Fruit fly (Drosophila melanogaster) whole organism, embryonic: ENCODE results near the gene CG13949.

Source experiments
- Asciz ChIP-seq: fragments of 200-800 bp; sonication (Bioruptor generic); optimal IDR thresholded peaks from 2 replicates; lab custom pipeline; 2017; ENCODE audit warnings: missing biosample characterization, mild to moderate bottlenecking, missing genetic modification characterization, missing genetic modification reagents
- B-H1 ChIP-seq: fragments of 200-800 bp; sonication (Bioruptor generic); IDR thresholded peaks from 3 replicates; pipeline ENCODE4 v1.3.6; 2022; ENCODE audit warnings: missing biosample characterization, missing genetic modification characterization
- Bgb ChIP-seq: fragments of 200-800 bp; sonication (Bioruptor generic); IDR thresholded peaks from 2 replicates; pipeline ENCODE4 v1.3.6; 2022; ENCODE audit warnings: missing biosample characterization, missing genetic modification characterization; ENCODE audit not compliant: partially characterized antibody
- CG10959 ChIP-seq: fragments of 200-800 bp; sonication (Bioruptor generic); IDR thresholded peaks from 2 replicates; pipeline ENCODE4 v1.3.6; 2022; ENCODE audit warnings: missing biosample characterization, missing genetic modification characterization
- CG11247 ChIP-seq: fragments of 200-800 bp; sonication (Bioruptor generic); IDR thresholded peaks from 2 replicates; pipeline ENCODE4 v1.3.6; 2022; ENCODE audit warnings: missing biosample characterization, missing genetic modification characterization
- CG14860 ChIP-seq: fragments of 200-800 bp; sonication (Bioruptor generic); IDR thresholded peaks from 3 replicates; pipeline ENCODE4 v1.3.6; 2022; ENCODE audit warnings: missing biosample characterization, missing genetic modification characterization; ENCODE audit not compliant: partially characterized antibody
- CG15514 ChIP-seq: fragments of 200-800 bp; sonication (Bioruptor generic); optimal IDR thresholded peaks from 3 replicates; lab custom pipeline; 2017; ENCODE audit warnings: missing biosample characterization, missing genetic modification characterization, mild to moderate bottlenecking, moderate library complexity, missing genetic modification reagents
- CG16813 ChIP-seq: fragments of 200-800 bp; sonication (Bioruptor generic); IDR thresholded peaks from 3 replicates; pipeline ENCODE4 v1.3.6; 2022; ENCODE audit warnings: missing biosample characterization, missing genetic modification characterization; ENCODE audit not compliant: partially characterized antibody
- CG17186 ChIP-seq: fragments of 200-800 bp; sonication (Bioruptor generic); optimal IDR thresholded peaks from 3 replicates; lab custom pipeline; 2017; ENCODE audit warnings: missing biosample characterization, missing genetic modification reagents, missing genetic modification characterization
- CG18764 ChIP-seq: fragments of 200-800 bp; sonication (Bioruptor generic); optimal IDR thresholded peaks from 3 replicates; lab custom pipeline; 2016; ENCODE audit warnings: missing biosample characterization, missing genetic modification characterization
- CG2678 ChIP-seq: fragments of 200-800 bp; sonication (Bioruptor generic); optimal IDR thresholded peaks from 3 replicates; lab custom pipeline; 2019; ENCODE audit warnings: missing biosample characterization, mild to moderate bottlenecking, missing genetic modification characterization, moderate library complexity
- CG2875 ChIP-seq: fragments of 200-800 bp; sonication (Bioruptor generic); optimal IDR thresholded peaks from 2 replicates; lab custom pipeline; 2017; ENCODE audit warnings: missing biosample characterization, mild to moderate bottlenecking, missing genetic modification characterization, missing genetic modification reagents
- CG30403 ChIP-seq: fragments of 200-800 bp; sonication (Bioruptor generic); optimal IDR thresholded peaks from 3 replicates; lab custom pipeline; 2016; ENCODE audit warnings: missing biosample characterization, missing genetic modification characterization
- CG32532 ChIP-seq: fragments of 200-800 bp; sonication (Bioruptor generic); IDR thresholded peaks from 2 replicates; pipeline ENCODE4 v1.3.6; 2022; ENCODE audit warnings: missing biosample characterization, missing genetic modification characterization
- CG3281 ChIP-seq: fragments of 200-800 bp; sonication (Bioruptor generic); optimal IDR thresholded peaks from 3 replicates; lab custom pipeline; 2017; ENCODE audit warnings: missing biosample characterization, mild to moderate bottlenecking, missing genetic modification characterization
- CG3847 ChIP-seq: fragments of 200-800 bp; sonication (Bioruptor generic); IDR thresholded peaks from 2 replicates; pipeline ENCODE4 v1.3.6; 2022; ENCODE audit warnings: missing biosample characterization, missing genetic modification characterization
- CG4707 ChIP-seq: fragments of 200-800 bp; sonication (Bioruptor generic); optimal IDR thresholded peaks from 2 replicates; lab custom pipeline; 2018; ENCODE audit warnings: missing biosample characterization, mild to moderate bottlenecking, missing genetic modification characterization, moderate library complexity
- CG4854 ChIP-seq: fragments of 200-800 bp; sonication (Bioruptor generic); optimal IDR thresholded peaks from 2 replicates; lab custom pipeline; 2016; ENCODE audit warnings: missing biosample characterization, missing genetic modification characterization, inconsistent platforms
- CG6683 ChIP-seq: fragments of 200-800 bp; sonication (Bioruptor generic); optimal IDR thresholded peaks from 2 replicates; lab custom pipeline; 2017; ENCODE audit warnings: missing biosample characterization, mild to moderate bottlenecking, missing genetic modification characterization, missing genetic modification reagents
- CG7928 ChIP-seq: fragments of 200-800 bp; sonication (Bioruptor generic); optimal IDR thresholded peaks from 2 replicates; lab custom pipeline; 2017; ENCODE audit warnings: missing biosample characterization, mild to moderate bottlenecking, missing genetic modification characterization
- CG8281 ChIP-seq: fragments of 200-800 bp; sonication (Bioruptor generic); optimal IDR thresholded peaks from 2 replicates; lab custom pipeline; 2018; ENCODE audit warnings: missing biosample characterization, mild to moderate bottlenecking, missing genetic modification characterization, moderate library complexity
- CG9437 ChIP-seq: fragments of 200-800 bp; sonication (Bioruptor generic); optimal IDR thresholded peaks from 2 replicates; lab custom pipeline; 2018; ENCODE audit warnings: missing biosample characterization, mild to moderate bottlenecking, missing genetic modification characterization
- CHES-1-like ChIP-seq: fragments of 200-800 bp; sonication (Bioruptor generic); optimal IDR thresholded peaks from 2 replicates; lab custom pipeline; 2016; ENCODE audit warnings: missing biosample characterization, missing genetic modification characterization
- D19B ChIP-seq: fragments of 200-800 bp; sonication (Bioruptor generic); optimal IDR thresholded peaks from 2 replicates; lab custom pipeline; 2017; ENCODE audit warnings: missing biosample characterization, mild to moderate bottlenecking, missing genetic modification characterization
- HLH4C ChIP-seq: fragments of 200-800 bp; sonication (Bioruptor generic); IDR thresholded peaks from 3 replicates; pipeline ENCODE4 v1.3.6; 2022; ENCODE audit warnings: missing biosample characterization, missing genetic modification characterization; ENCODE audit not compliant: partially characterized antibody
- Lhr ChIP-seq: fragments of 200-800 bp; sonication (Bioruptor generic); optimal IDR thresholded peaks from 3 replicates; lab custom pipeline; 2017; ENCODE audit warnings: mild to moderate bottlenecking, missing biosample characterization, missing genetic modification reagents, missing genetic modification characterization
- Mes4 ChIP-seq: fragments of 200-800 bp; sonication (Bioruptor generic); optimal IDR thresholded peaks from 2 replicates; lab custom pipeline; 2016; ENCODE audit warnings: missing biosample characterization, missing genetic modification characterization
- Nf-YC ChIP-seq: fragments of 200-800 bp; optimal IDR thresholded peaks from 3 replicates; lab custom pipeline; 2019; ENCODE audit warnings: missing biosample characterization, mild to moderate bottlenecking, missing genetic modification characterization, moderate library complexity
- abd-A ChIP-seq: fragments of 200-800 bp; sonication (Bioruptor generic); optimal IDR thresholded peaks from 3 replicates; lab custom pipeline; 2019; ENCODE audit warnings: missing biosample characterization, mild to moderate bottlenecking, missing genetic modification characterization, moderate library complexity
- bcd ChIP-seq: fragments of 200-800 bp; sonication (Bioruptor generic); optimal IDR thresholded peaks from 2 replicates; lab custom pipeline; 2017; ENCODE audit warnings: missing biosample characterization, mild to moderate bottlenecking, missing genetic modification characterization
- cato ChIP-seq: fragments of 200-800 bp; sonication (Bioruptor generic); optimal IDR thresholded peaks from 2 replicates; lab custom pipeline; 2016; ENCODE audit warnings: missing biosample characterization, missing genetic modification characterization, borderline replicate concordance
- chinmo ChIP-seq: fragments of 200-800 bp; sonication (Bioruptor generic); IDR thresholded peaks from 4 replicates; pipeline ENCODE4 v1.3.6; 2022; ENCODE audit warnings: missing biosample characterization, missing genetic modification characterization; ENCODE audit not compliant: partially characterized antibody
- disco-r ChIP-seq: fragments of 200-800 bp; sonication (Bioruptor generic); optimal IDR thresholded peaks from 2 replicates; lab custom pipeline; 2016; ENCODE audit warnings: missing biosample characterization, missing genetic modification characterization
- gem ChIP-seq: fragments of 200-800 bp; sonication (Bioruptor generic); optimal IDR thresholded peaks from 2 replicates; lab custom pipeline; 2019; ENCODE audit warnings: missing biosample characterization, mild to moderate bottlenecking, missing genetic modification characterization, moderate library complexity
- grau ChIP-seq: fragments of 200-800 bp; optimal IDR thresholded peaks from 3 replicates; lab custom pipeline; 2019; ENCODE audit warnings: missing biosample characterization, mild to moderate bottlenecking, missing genetic modification characterization, moderate library complexity
- grn ChIP-seq: fragments of 200-800 bp; sonication (Bioruptor generic); optimal IDR thresholded peaks from 3 replicates; lab custom pipeline; 2017; ENCODE audit warnings: missing biosample characterization, missing genetic modification characterization
- hkb ChIP-seq, 2 experiments: fragments of 200-800 bp in 1 of 2; fragments of >200 bp in 1 of 2; sonication (Bioruptor generic) in 1 of 2; IDR thresholded peaks in 1 of 2; optimal IDR thresholded peaks in 1 of 2; 2 replicates each; pipeline versions ENCODE4 v1.3.6 to Lab custom; 2017 to 2022; ENCODE audit warnings: missing biosample characterization in 1 of 2, missing genetic modification characterization in 1 of 2
- hth ChIP-seq: fragments of >200 bp; optimal IDR thresholded peaks from 2 replicates; lab custom pipeline; 2017; ENCODE audit warnings: inconsistent platforms
- mld ChIP-seq: fragments of 200-800 bp; sonication (Bioruptor generic); IDR thresholded peaks from 3 replicates; pipeline ENCODE4 v1.3.6; 2022; ENCODE audit warnings: missing biosample characterization, missing genetic modification characterization; ENCODE audit not compliant: partially characterized antibody
- otp ChIP-seq: fragments of 200-800 bp; sonication (Bioruptor generic); IDR thresholded peaks from 3 replicates; pipeline ENCODE4, ENCODE4 v1.3.6; 2022; ENCODE audit warnings: missing biosample characterization, missing genetic modification characterization
- p53 ChIP-seq: fragments of 200-800 bp; sonication (Bioruptor generic); optimal IDR thresholded peaks from 2 replicates; lab custom pipeline; 2016; ENCODE audit warnings: missing biosample characterization, missing genetic modification characterization
- slou ChIP-seq: fragments of 200-800 bp; sonication (Bioruptor generic); optimal IDR thresholded peaks from 3 replicates; lab custom pipeline; 2016; ENCODE audit warnings: missing biosample characterization, missing genetic modification characterization
- so ChIP-seq: fragments of 200-800 bp; sonication (Bioruptor generic); IDR thresholded peaks from 3 replicates; pipeline ENCODE4 v1.3.6; 2022; ENCODE audit warnings: missing biosample characterization, missing genetic modification characterization
- ssp ChIP-seq: fragments of 200-800 bp; sonication (Bioruptor generic); IDR thresholded peaks from 2 replicates; pipeline ENCODE4 v1.3.6; 2022; ENCODE audit warnings: missing biosample characterization, missing genetic modification characterization
- trem ChIP-seq: fragments of 200-800 bp; optimal IDR thresholded peaks from 3 replicates; lab custom pipeline; 2019; ENCODE audit warnings: missing biosample characterization, mild to moderate bottlenecking, missing genetic modification characterization, moderate library complexity
- unpg ChIP-seq: fragments of 200-800 bp; sonication (Bioruptor generic); optimal IDR thresholded peaks from 3 replicates; lab custom pipeline; 2018; ENCODE audit warnings: missing biosample characterization, mild to moderate bottlenecking, missing genetic modification characterization, moderate library complexity
- vvl ChIP-seq: fragments of 200-800 bp; sonication (Bioruptor generic); IDR thresholded peaks from 2 replicates; pipeline ENCODE4 v1.3.6; 2022; ENCODE audit warnings: missing biosample characterization, missing genetic modification characterization
- wek ChIP-seq: fragments of 200-800 bp; sonication (Bioruptor generic); optimal IDR thresholded peaks from 3 replicates; lab custom pipeline; 2018; ENCODE audit warnings: missing biosample characterization, mild to moderate bottlenecking, missing genetic modification characterization, moderate library complexity
- wor ChIP-seq: fragments of 200-800 bp; sonication (Bioruptor generic); IDR thresholded peaks from 2 replicates; pipeline ENCODE4 v1.3.6; 2022; ENCODE audit warnings: missing biosample characterization, missing genetic modification characterization

Gene CG13949

DNA sequence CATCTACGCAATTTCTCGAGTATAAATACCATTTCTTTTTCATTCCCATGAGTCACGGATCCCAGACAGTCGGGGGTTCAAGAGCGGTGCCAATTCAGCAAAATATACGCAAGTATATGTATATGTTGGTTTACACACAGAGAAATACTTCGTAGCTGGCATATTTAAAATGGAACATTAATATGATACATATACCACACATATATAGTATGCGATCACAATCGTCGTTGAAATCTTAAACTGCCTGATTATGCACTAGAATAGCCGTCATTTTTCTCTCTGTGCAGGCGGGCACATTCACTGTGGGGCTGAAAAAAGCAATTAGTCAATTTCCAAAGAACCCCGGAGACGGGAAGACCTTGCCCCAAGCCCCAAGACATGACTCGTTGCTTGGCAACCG is 13.4 kb upstream of the CG13949 start (continued):
- TF ChIP-seq CG4707 (GFP tag; lab: Kevin White, UChicago): peak; percentile 11
- TF ChIP-seq abd-A (tag; lab: Kevin White, UChicago): no peak
- TF ChIP-seq grau (tag; lab: Kevin White, UChicago): peak; percentile 74
- TF ChIP-seq chinmo (GFP tag; lab: Robert Waterston, UW): 0 out of 4 replicates have a peak, but pooled peaks have one; percentile 45
- peak; percentile 61 for TF ChIP-seq CG10959 (GFP tag; lab: Robert Waterston, UW)
- peak; percentile 78 for TF ChIP-seq gem (tag; lab: Kevin White, UChicago)
- no peak for TF ChIP-seq hkb (optimal IDR thresholded peaks at IDR 0.05; lab: Kevin White, UChicago)
- peak; percentile 87 for TF ChIP-seq hkb (GFP tag; IDR thresholded peaks at IDR 0.05; lab: Robert Waterston, UW)
- peak; percentile 58 for TF ChIP-seq CG2875 (GFP tag; lab: Kevin White, UChicago)
- TF ChIP-seq CG17186 (GFP tag; lab: Kevin White, UChicago): no peak
- TF ChIP-seq CG30403: peak; percentile 79
- TF ChIP-seq unpg (GFP tag; lab: Kevin White, UChicago): peak; percentile 69
- TF ChIP-seq Nf-YC (tag; lab: Kevin White, UChicago): peak; percentile 26
- TF ChIP-seq CG16813 (GFP tag; lab: Robert Waterston, UW): no peak
- peak; percentile 48 for TF ChIP-seq wor
- peak; percentile 89 for TF ChIP-seq vvl (GFP tag; lab: Robert Waterston, UW)
- peak; percentile 32 for TF ChIP-seq CG8281 (tag; lab: Kevin White, UChicago)
- peak; percentile 38 for TF ChIP-seq CG7928 (GFP tag; lab: Kevin White, UChicago)
- peak; percentile 78 for TF ChIP-seq so (GFP tag; lab: Robert Waterston, UW)
- peak; percentile 79 for TF ChIP-seq CG3847
- no peak for TF ChIP-seq mld (GFP tag; lab: Robert Waterston, UW)
- TF ChIP-seq grn (GFP tag; lab: Kevin White, UChicago): no peak
- no peak for TF ChIP-seq wek
- TF ChIP-seq CG15514 (GFP tag; lab: Kevin White, UChicago): peak; percentile 64
- peak; percentile 66; the same call in 1 of the 3 replicates for TF ChIP-seq otp
- TF ChIP-seq Bgb: no peak
- peak; percentile 16 for TF ChIP-seq CG9437
- TF ChIP-seq Asciz (GFP tag; lab: Kevin White, UChicago): peak; percentile 24
- peak; percentile 15 for TF ChIP-seq trem (tag; lab: Kevin White, UChicago)
- TF ChIP-seq CG18764 (GFP tag; lab: Kevin White, UChicago): peak; percentile 7
- peak; percentile 83 for TF ChIP-seq CG2678 (tag; lab: Kevin White, UChicago)
- TF ChIP-seq bcd (GFP tag; lab: Kevin White, UChicago): peak; percentile 75
- no peak for TF ChIP-seq hth
- peak; percentile 73 for TF ChIP-seq CHES-1-like (GFP tag; lab: Kevin White, UChicago)
- peak; percentile 44 for TF ChIP-seq D19B
- TF ChIP-seq CG14860 (GFP tag; lab: Robert Waterston, UW): no peak
- TF ChIP-seq CG4854: peak; percentile 48
- no peak for TF ChIP-seq cato
- no peak for TF ChIP-seq HLH4C (GFP tag; lab: Robert Waterston, UW)
- peak; percentile 15 for TF ChIP-seq CG6683 (GFP tag; lab: Kevin White, UChicago)
- peak; percentile 68; the same call in 2 of the 3 replicates for TF ChIP-seq B-H1
- peak; percentile 82 for TF ChIP-seq CG11247 (GFP tag; lab: Robert Waterston, UW)
- TF ChIP-seq p53 (GFP tag; lab: Kevin White, UChicago): no peak
- TF ChIP-seq disco-r (GFP tag; lab: Kevin White, UChicago): peak; percentile 43
- peak; percentile 15 for TF ChIP-seq Lhr (GFP tag; lab: Kevin White, UChicago)
- peak; percentile 83 for TF ChIP-seq CG3281
- peak; percentile 69 for TF ChIP-seq ssp (GFP tag; lab: Robert Waterston, UW)
- peak; percentile 63 for TF ChIP-seq Mes4 (GFP tag; lab: Kevin White, UChicago)
- peak; percentile 94 for TF ChIP-seq CG32532 (GFP tag; lab: Robert Waterston, UW)
- no peak for TF ChIP-seq slou (GFP tag; lab: Kevin White, UChicago)
